Fruit fly (Drosophila melanogaster) whole organism, wandering third instar larva: ENCODE data around the gene MtnD.

Experiments used
- Hnf4 ChIP-seq: fragments of 200-800 bp; sonication (Bioruptor generic); optimal IDR thresholded peaks from 2 replicates; lab custom pipeline; 2016; ENCODE audit warnings: missing biosample characterization, mild to moderate bottlenecking, missing genetic modification characterization
- Hr78 ChIP-seq: fragments of >200 bp; optimal IDR thresholded peaks from 2 replicates; lab custom pipeline; 2017; ENCODE audit warnings: missing biosample characterization, missing genetic modification characterization
- Jra ChIP-seq: sonication (Bioruptor generic); optimal IDR thresholded peaks from 2 replicates; lab custom pipeline; 2016; ENCODE audit warnings: missing biosample characterization, missing genetic modification characterization
- Myc ChIP-seq: fragments of >200 bp; optimal IDR thresholded peaks from 2 replicates; lab custom pipeline; 2017
- dl ChIP-seq, 2 experiments: fragments of 175-275, 200-275 bp in 1 of 2; fragments of 200-275 bp in 1 of 2; sonication (Bioruptor generic); optimal IDR thresholded peaks; lab custom pipeline; 2018; ENCODE audit warnings: mild to moderate bottlenecking in 2 of 2, missing biosample characterization in 2 of 2, missing genetic modification characterization in 2 of 2, moderate library complexity in 2 of 2; ENCODE audit not compliant: partially characterized antibody in 2 of 2, insufficient read depth in 1 of 2
- foxo ChIP-seq, 2 experiments: fragments of 200-800 bp; sonication (Bioruptor generic); optimal IDR thresholded peaks; 2 replicates in 1 of 2; 3 replicates in 1 of 2; lab custom pipeline; 2016 to 2017; ENCODE audit warnings: missing biosample characterization in 2 of 2, missing genetic modification characterization in 2 of 2
- h ChIP-seq: fragments of 200-800 bp; sonication (Bioruptor generic); optimal IDR thresholded peaks from 3 replicates; lab custom pipeline; 2016; ENCODE audit warnings: missing biosample characterization, mild to moderate bottlenecking, missing genetic modification characterization
- lola ChIP-seq: fragments of >200 bp; optimal IDR thresholded peaks from 2 replicates; lab custom pipeline; 2017; ENCODE audit warnings: missing biosample characterization, missing genetic modification characterization
- pan ChIP-seq: fragments of >200 bp; optimal IDR thresholded peaks from 2 replicates; lab custom pipeline; 2017
- psq ChIP-seq: fragments of 200-800 bp; sonication (Bioruptor generic); optimal IDR thresholded peaks from 3 replicates; lab custom pipeline; 2017; ENCODE audit warnings: missing biosample characterization, mild to moderate bottlenecking, missing genetic modification characterization, moderate library complexity
- sage ChIP-seq: fragments of 200-800 bp; sonication (Bioruptor generic); optimal IDR thresholded peaks from 2 replicates; lab custom pipeline; 2016; ENCODE audit warnings: missing biosample characterization, mild to moderate bottlenecking, missing genetic modification characterization
- tai ChIP-seq: sonication (Bioruptor generic); optimal IDR thresholded peaks from 2 replicates; lab custom pipeline; 2016; ENCODE audit warnings: missing biosample characterization, missing genetic modification characterization
- usp ChIP-seq: fragments of >200 bp; optimal IDR thresholded peaks from 2 replicates; lab custom pipeline; 2017; ENCODE audit warnings: missing biosample characterization, missing genetic modification characterization

DNA sequence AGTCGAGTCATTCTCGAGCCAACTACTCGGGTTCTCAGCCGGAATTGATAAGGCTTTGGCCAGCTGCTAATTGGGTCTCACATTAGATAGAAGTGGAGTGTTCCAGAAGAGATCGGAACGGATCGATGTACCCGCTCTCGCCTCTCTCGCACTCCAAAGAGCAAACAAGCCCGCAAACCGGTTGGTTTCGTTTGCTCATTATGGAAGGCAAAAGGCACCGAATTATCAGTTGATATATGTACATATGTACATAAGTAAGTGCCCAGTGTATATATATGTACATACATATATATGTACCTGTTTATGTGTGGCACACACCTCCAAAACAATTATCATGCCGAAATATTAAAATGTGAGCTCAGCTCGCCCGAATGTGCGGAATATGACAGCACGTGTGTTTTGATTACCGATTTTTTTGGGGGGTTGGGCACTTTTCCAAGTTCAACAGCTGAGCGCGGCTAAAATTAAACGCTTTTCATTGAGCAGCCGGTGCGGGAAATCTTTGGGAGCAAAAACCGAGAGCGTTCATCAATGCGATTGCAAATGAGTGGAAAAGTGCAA is 21.0 kb downstream of the MtnD start:
- no peak for TF ChIP-seq sage (GFP tag; lab: Kevin White, UChicago)
- no peak for TF ChIP-seq lola (GFP tag; lab: Kevin White, UChicago)
- no peak for TF ChIP-seq Hnf4
- no peak for TF ChIP-seq psq (GFP tag; lab: Kevin White, UChicago)
- TF ChIP-seq h (GFP tag; lab: Kevin White, UChicago): no peak
- no peak for TF ChIP-seq dl (GFP tag; optimal IDR thresholded peaks at IDR 0.05; lab: Kevin White, UChicago; ENCODE audit: insufficient read depth in 1 of 2, partially characterized antibody in 2 of 2)
- no peak for TF ChIP-seq Hr78 (GFP tag; lab: Kevin White, UChicago)
- TF ChIP-seq usp: no peak
- TF ChIP-seq foxo (GFP tag; optimal IDR thresholded peaks at IDR 0.05; lab: Kevin White, UChicago): peak in 1 of 2 experiments; percentile 39
- TF ChIP-seq tai: no peak
- TF ChIP-seq Myc (lab: Kevin White, UChicago): no peak
- TF ChIP-seq pan: no peak
- TF ChIP-seq Jra (GFP tag; lab: Kevin White, UChicago): no peak
